Worm (Caenorhabditis elegans) whole organism, early embryonic: ENCODE measurements around the gene Y57G11C.52.

Experiments
- B0310.2 ChIP-seq: sonication (generic microtip); optimal IDR thresholded peaks from 2 replicates; lab custom pipeline; 2016; ENCODE audit warnings: mild to moderate bottlenecking, missing genetic modification characterization, missing compliant biosample characterization
- F13C5.2 ChIP-seq: sonication (generic microtip); optimal IDR thresholded peaks from 2 replicates; lab custom pipeline; 2017; ENCODE audit warnings: mild to moderate bottlenecking, missing genetic modification characterization, inconsistent platforms, missing compliant biosample characterization
- aly-1 ChIP-seq: sonication (generic microtip); optimal IDR thresholded peaks from 2 replicates; lab custom pipeline; 2016; ENCODE audit warnings: missing genetic modification characterization, missing compliant biosample characterization
- ama-1 ChIP-seq: fragments of 150-350 bp; optimal IDR thresholded peaks from 2 replicates; lab custom pipeline; 2014
- ceh-13 ChIP-seq: fragments of 200-800 bp; sonication (Bioruptor generic); optimal IDR thresholded peaks from 2 replicates; lab custom pipeline; 2018; ENCODE audit warnings: mild to moderate bottlenecking, missing genetic modification characterization, missing compliant biosample characterization
- ceh-36 ChIP-seq: sonication (generic microtip); optimal IDR thresholded peaks from 2 replicates; lab custom pipeline; 2016; ENCODE audit warnings: missing genetic modification characterization, inconsistent platforms, missing compliant biosample characterization
- ets-7 ChIP-seq: sonication (generic microtip); optimal IDR thresholded peaks from 2 replicates; lab custom pipeline; 2016; ENCODE audit warnings: missing genotype, missing genetic modification characterization, missing compliant biosample characterization
- flt-1 ChIP-seq: fragments of 200-800 bp; sonication (Bioruptor generic); IDR thresholded peaks from 2 replicates; pipeline ENCODE4 v1.3.6; 2022; ENCODE audit warnings: missing genetic modification characterization, missing compliant biosample characterization
- hmbx-1 ChIP-seq: sonication (generic microtip); optimal IDR thresholded peaks from 2 replicates; lab custom pipeline; 2016; ENCODE audit warnings: mild to moderate bottlenecking, missing genetic modification characterization, missing compliant biosample characterization
- hmg-4 ChIP-seq: fragments of 200-800 bp; sonication (Bioruptor generic); optimal IDR thresholded peaks from 2 replicates; lab custom pipeline; 2018; ENCODE audit warnings: mild to moderate bottlenecking, missing genetic modification characterization, missing compliant biosample characterization
- hnd-1 ChIP-seq: sonication (generic microtip); optimal IDR thresholded peaks from 2 replicates; lab custom pipeline; 2016; ENCODE audit warnings: missing genetic modification characterization, missing compliant biosample characterization
- pes-1 ChIP-seq: fragments of 200-800 bp; sonication (Bioruptor generic); IDR thresholded peaks from 2 replicates; pipeline ENCODE4 v1.3.6; 2022; ENCODE audit warnings: missing genetic modification reagents, missing genetic modification characterization, missing compliant biosample characterization
- scrt-1 ChIP-seq: fragments of 200-800 bp; sonication (Bioruptor generic); IDR thresholded peaks from 2 replicates; pipeline ENCODE4 v1.3.6; 2022; ENCODE audit warnings: missing genetic modification characterization, missing compliant biosample characterization
- sea-1 ChIP-seq: fragments of 200-800 bp; sonication (Bioruptor generic); conservative IDR thresholded peaks from 2 replicates; pipeline ENCODE4 v1.3.6; 2022; ENCODE audit warnings: missing genetic modification characterization, missing compliant biosample characterization
- tbx-11 ChIP-seq: fragments of 200-800 bp; sonication (Bioruptor generic); IDR thresholded peaks from 2 replicates; pipeline ENCODE4 v1.3.6; 2022; ENCODE audit warnings: missing genetic modification characterization, missing compliant biosample characterization
- tbx-37 ChIP-seq: fragments of 200-800 bp; sonication (Bioruptor generic); conservative IDR thresholded peaks from 2 replicates; pipeline ENCODE4 v1.3.6; 2022; ENCODE audit warnings: missing genetic modification reagents, missing genetic modification characterization, missing compliant biosample characterization
- tra-4 ChIP-seq: sonication (generic microtip); optimal IDR thresholded peaks from 2 replicates; lab custom pipeline; 2017; ENCODE audit warnings: missing genetic modification characterization, missing compliant biosample characterization

The Y57G11C.52 gene

DNA sequence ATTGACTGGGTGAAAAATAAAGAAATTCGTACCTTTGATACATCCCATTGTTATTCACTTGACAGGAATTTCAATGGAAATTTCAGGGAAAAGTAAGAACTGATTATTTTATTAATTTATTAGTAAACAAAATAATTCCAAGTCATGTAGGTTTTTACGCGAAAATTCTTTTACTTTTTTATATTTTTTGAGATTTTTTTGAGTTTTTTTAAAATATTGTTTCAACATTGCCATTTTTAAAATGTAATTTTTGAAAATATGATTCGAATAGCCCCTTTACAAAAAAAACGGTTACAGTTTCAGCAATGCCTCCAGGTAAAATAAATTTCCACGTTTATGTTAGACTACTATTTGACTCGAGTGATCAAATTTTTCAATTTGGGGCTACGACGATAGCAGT is 7.9 kb downstream of the Y57G11C.52 start, which contains the start of gene Y57G11C.23:
Gene Y57G11C.23 (minus strand): TSS at position 101 of the 400 bp plus-strand sequence.
- no peak for TF ChIP-seq F13C5.2
- TF ChIP-seq pes-1 = no peak
- no peak for TF ChIP-seq flt-1 (GFP tag; lab: Robert Waterston, UW)
- TF ChIP-seq ets-7 (tag; lab: Kevin White, UChicago) = no peak
- no peak for TF ChIP-seq sea-1 (GFP tag; lab: Robert Waterston, UW)
- TF ChIP-seq aly-1 (tag; lab: Kevin White, UChicago) = no peak
- TF ChIP-seq tbx-37 (GFP tag; lab: Robert Waterston, UW) = no peak
- TF ChIP-seq hmbx-1 = no peak
- TF ChIP-seq hmg-4 (GFP tag; lab: Kevin White, UChicago) = no peak
- no peak for TF ChIP-seq ceh-36 (tag; lab: Kevin White, UChicago)
- no peak for TF ChIP-seq tbx-11 (GFP tag; lab: Robert Waterston, UW)
- TF ChIP-seq ceh-13 (GFP tag; lab: Kevin White, UChicago) = no peak
- no peak for TF ChIP-seq tra-4 (tag; lab: Kevin White, UChicago)
- TF ChIP-seq B0310.2 = no peak
- no peak for TF ChIP-seq scrt-1 (GFP tag; lab: Robert Waterston, UW)
- TF ChIP-seq ama-1 (lab: Kevin White, UChicago) = no peak

DNA sequence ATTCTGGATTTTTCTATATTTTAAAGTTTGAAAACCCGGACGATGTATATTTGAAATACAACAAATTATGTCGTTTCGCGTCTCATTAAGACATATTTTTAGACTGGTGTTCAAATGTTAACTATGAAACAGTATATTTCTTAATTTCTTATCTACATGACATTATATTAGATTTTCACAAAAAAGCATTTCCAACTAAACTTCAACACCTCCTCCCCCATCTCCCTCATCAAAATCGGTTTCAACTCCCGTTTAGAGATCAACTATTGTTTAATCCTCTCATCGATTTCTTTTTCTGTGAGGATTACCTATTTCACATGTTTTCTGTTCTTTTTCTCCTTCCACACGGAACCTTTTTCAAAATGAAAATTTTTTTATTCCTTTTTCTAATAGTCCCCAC is 8.3 kb downstream of the Y57G11C.52 start, which contains the start of gene Y57G11C.38:
Gene Y57G11C.38 (plus strand): TSS at position 301 of the 400 bp plus-strand sequence.
- TF ChIP-seq aly-1 (tag; lab: Kevin White, UChicago) (no peak), hmg-4 (GFP tag; lab: Kevin White, UChicago) (no peak), ets-7 (tag; lab: Kevin White, UChicago) (no peak), pes-1 (no peak), tbx-11 (GFP tag; lab: Robert Waterston, UW) (no peak), sea-1 (GFP tag; lab: Robert Waterston, UW) (no peak), ceh-36 (tag; lab: Kevin White, UChicago) (no peak), scrt-1 (GFP tag; lab: Robert Waterston, UW) (no peak), ama-1 (lab: Kevin White, UChicago) (no peak), flt-1 (GFP tag; lab: Robert Waterston, UW) (no peak), B0310.2 (no peak), tra-4 (tag; lab: Kevin White, UChicago) (no peak), F13C5.2 (no peak), hmbx-1 (no peak), hnd-1 (tag; lab: Kevin White, UChicago) (no peak), tbx-37 (GFP tag; lab: Robert Waterston, UW) (no peak)

DNA sequence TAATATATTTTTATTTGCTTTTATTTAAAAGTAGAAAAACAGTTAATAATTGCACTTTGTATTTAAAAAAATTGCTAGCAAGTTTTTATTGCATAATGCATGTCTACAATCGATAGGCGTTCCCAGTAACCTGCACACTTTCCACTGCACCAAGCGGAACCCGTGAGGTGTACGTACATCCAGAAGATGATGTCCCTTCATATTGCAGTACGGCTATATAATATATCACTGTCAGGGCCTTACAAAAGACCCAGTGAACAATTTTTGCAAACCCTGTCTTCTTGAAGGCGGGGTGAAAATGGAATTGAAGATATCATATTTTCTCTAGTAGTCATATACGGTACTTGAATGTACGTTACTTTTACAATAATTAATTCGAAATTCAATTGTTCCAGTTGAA is 10.0 kb downstream of the Y57G11C.52 start:
- TF ChIP-seq ets-7 (tag; lab: Kevin White, UChicago) (no peak), flt-1 (GFP tag; lab: Robert Waterston, UW) (no peak), tbx-11 (GFP tag; lab: Robert Waterston, UW) (no peak), tra-4 (tag; lab: Kevin White, UChicago) (no peak), sea-1 (GFP tag; lab: Robert Waterston, UW) (no peak), ama-1 (lab: Kevin White, UChicago) (no peak), ceh-36 (tag; lab: Kevin White, UChicago) (no peak), pes-1 (no peak)

DNA sequence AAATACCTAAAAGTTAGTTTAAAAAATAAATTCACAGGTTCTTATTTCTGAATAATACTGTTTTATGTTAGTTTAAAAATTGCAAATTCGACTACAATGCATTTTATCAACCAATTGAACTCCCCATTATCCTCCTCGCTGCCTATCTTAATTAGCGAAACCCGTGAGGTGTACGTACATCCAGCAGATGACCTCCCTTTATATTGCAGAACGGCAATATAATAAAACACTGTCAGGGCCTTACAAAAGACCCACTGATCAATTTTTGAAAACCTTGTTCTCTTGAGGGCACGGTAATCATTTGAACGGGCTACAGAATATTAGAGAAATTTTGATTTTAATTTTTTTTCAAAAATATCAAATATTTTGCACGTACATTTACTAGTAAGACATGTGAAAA is 10.7 kb downstream of the Y57G11C.52 start:
- TF ChIP-seq B0310.2 = no peak
- no peak for TF ChIP-seq hmg-4 (GFP tag; lab: Kevin White, UChicago)
- TF ChIP-seq ets-7 (tag; lab: Kevin White, UChicago) = no peak

DNA sequence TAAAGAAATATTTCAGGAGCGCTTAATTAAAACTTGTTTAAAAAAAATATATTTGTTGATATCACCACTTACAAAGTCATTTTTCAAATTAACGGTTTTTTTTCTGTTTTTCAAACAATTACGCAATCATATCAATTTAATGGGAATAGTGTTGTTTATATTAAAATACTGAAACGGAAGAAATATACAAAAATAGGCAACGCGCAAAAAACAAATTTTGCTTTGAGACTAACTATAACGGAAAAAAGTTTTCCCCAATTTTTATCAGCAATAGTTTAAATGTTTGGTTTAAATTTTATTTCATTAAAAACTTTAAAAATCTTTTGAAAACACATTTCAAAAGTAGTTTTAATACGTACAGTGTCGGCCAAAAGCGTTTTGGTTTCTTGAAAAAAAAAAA is 14.8 kb downstream of the Y57G11C.52 start:
- TF ChIP-seq tra-4 (tag; lab: Kevin White, UChicago) (no peak), flt-1 (GFP tag; lab: Robert Waterston, UW) (no peak), hmg-4 (GFP tag; lab: Kevin White, UChicago) (no peak), tbx-11 (GFP tag; lab: Robert Waterston, UW) (no peak), hmbx-1 (no peak), pes-1 (no peak), B0310.2 (no peak), ceh-13 (GFP tag; lab: Kevin White, UChicago) (no peak), ama-1 (lab: Kevin White, UChicago) (no peak), tbx-37 (GFP tag; lab: Robert Waterston, UW) (no peak), ceh-36 (tag; lab: Kevin White, UChicago) (no peak), scrt-1 (GFP tag; lab: Robert Waterston, UW) (no peak), F13C5.2 (no peak), aly-1 (tag; lab: Kevin White, UChicago) (no peak), ets-7 (tag; lab: Kevin White, UChicago) (no peak), hnd-1 (tag; lab: Kevin White, UChicago) (no peak), sea-1 (GFP tag; lab: Robert Waterston, UW) (no peak)

DNA sequence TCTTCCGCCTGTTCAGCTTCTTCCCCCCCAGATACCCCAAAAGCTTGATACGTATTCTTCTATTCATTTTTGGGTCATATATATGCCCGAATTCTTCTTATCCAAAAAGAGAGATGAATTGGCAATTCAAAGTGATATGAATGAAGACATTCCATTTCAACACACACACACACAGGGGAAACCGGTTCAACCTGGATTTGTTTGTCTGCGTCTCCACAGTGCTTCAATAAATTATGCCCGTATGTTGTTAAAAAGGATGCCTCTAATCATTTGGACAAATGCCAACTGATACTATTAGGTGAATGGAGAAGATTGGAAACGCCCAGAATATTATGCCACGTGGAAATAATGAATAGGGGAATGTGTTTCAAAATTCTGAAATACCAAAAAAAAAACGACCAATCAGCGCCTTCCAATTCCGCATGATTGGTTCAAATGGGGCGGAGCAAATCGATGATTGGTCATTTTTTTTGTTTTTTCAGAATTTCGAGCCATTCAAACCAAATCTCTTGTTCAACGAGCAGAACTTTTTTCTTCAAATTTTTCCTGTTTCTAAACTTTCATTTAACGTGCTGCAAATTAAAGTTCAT is 16.1 kb downstream of the Y57G11C.52 start:
- TF ChIP-seq flt-1 (GFP tag; lab: Robert Waterston, UW) = no peak
- TF ChIP-seq scrt-1 (GFP tag; lab: Robert Waterston, UW) = no peak
- no peak for TF ChIP-seq tbx-11 (GFP tag; lab: Robert Waterston, UW)
- no peak for TF ChIP-seq ama-1 (lab: Kevin White, UChicago)
- TF ChIP-seq B0310.2 = no peak
- no peak for TF ChIP-seq tbx-37 (GFP tag; lab: Robert Waterston, UW)
- no peak for TF ChIP-seq aly-1 (tag; lab: Kevin White, UChicago)

DNA sequence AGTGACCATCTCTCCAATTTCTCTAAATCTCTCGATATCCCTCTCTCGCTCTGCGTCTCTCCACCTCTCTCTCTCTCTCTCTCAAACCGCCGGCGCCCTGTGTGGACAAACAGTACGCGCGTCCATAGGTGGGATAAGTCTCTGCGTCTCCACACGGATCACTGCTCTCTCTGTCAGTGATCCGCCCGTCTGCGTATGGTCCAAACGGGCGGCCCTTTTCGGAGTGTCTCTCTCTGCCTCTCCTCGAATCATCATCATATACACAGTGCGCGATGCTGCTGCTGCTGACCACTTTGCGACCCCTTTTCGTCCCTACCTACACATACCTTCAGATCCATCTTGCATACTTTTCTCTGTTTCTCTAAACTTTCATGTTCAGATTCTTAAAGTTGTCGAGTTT is 18.5 kb downstream of the Y57G11C.52 start:
- TF ChIP-seq aly-1 (tag; lab: Kevin White, UChicago) = peak; percentile 66
- peak; percentile 31 for TF ChIP-seq F13C5.2
- TF ChIP-seq ceh-13 (GFP tag; lab: Kevin White, UChicago) = peak; percentile 17
- 0 out of 2 replicates have a peak, but pooled peaks have one; percentile 35 for TF ChIP-seq sea-1 (GFP tag; lab: Robert Waterston, UW)
- TF ChIP-seq hnd-1 (tag; lab: Kevin White, UChicago) = no peak
- TF ChIP-seq ceh-36 (tag; lab: Kevin White, UChicago) = no peak
- no peak for TF ChIP-seq scrt-1 (GFP tag; lab: Robert Waterston, UW)
- no peak for TF ChIP-seq hmbx-1
